Fruit fly (Drosophila melanogaster): ENCODE data around the gene CG6163.

CG6163 gene

DNA sequence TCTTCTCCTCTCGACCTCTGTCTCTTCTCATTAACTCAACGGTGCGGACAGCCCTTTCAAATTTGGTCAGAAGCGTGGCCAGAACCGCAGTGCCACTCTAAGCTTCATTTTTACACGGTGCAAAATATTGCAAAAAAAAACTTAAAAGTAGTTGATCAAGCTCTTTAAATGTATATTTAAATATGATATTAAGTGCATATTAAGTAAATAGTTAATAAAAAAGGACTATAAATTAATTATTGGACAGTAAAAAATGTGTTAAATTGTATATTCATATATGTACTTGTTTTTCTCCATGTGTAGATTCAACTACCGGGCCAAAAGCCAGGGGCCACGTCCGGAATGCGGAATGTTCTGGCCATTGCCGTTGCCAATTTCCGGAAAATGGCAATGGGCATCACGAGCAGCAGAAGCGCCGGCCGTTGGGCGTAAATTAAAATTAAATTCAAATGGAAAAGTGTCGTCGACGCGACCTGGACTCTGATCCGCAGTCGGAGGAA, 32.5 kb upstream of the CG6163 start, which contains the start of gene CG44362:
Gene CG44362 (plus strand): TSS at position 450 of the 500 bp plus-strand sequence.
- TF ChIP-seq Dif (GFP tag; optimal IDR thresholded peaks at IDR 0.05; ENCODE audit: partially characterized antibody) (no peak), rgr (GFP tag; optimal IDR thresholded peaks at IDR 0.05) (peak; percentile 11)

DNA sequence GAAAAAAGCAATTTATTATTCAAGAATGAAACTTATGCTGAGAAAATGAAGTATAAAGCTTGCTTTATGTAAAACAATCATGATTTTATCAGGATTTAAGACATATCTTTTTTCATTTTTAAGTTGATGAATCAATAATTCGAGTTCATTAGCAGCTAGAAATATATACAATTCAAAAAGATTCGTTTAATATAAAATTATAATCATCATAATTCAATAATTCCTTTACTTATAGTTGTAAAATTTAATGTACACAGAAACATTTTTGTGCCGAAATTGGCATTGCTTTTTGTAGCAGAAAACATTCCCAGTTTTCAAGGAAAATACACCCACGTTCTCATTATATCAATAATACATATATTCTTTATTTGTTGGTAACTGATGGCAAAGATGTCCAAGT, 29.7 kb upstream of the CG6163 start, which contains the start of gene CG11726:
Gene CG11726 (plus strand): TSS at position 301 of the 400 bp plus-strand sequence.
- TF ChIP-seq tai (GFP tag; optimal IDR thresholded peaks at IDR 0.05): no peak
- no peak for TF ChIP-seq brk (GFP tag; optimal IDR thresholded peaks at IDR 0.05)
- TF ChIP-seq Myc (optimal IDR thresholded peaks at IDR 0.05): no peak
- no peak for TF ChIP-seq woc (GFP tag; optimal IDR thresholded peaks at IDR 0.05)
- no peak for TF ChIP-seq pan (optimal IDR thresholded peaks at IDR 0.05)
- TF ChIP-seq Dif (GFP tag; optimal IDR thresholded peaks at IDR 0.05; ENCODE audit: partially characterized antibody): no peak
- no peak for TF ChIP-seq Hr83 (GFP tag; optimal IDR thresholded peaks at IDR 0.05; ENCODE audit: poor library complexity, severe bottlenecking)

- TF ChIP-seq rgr (GFP tag; optimal IDR thresholded peaks at IDR 0.05) (no peak), br (GFP tag; optimal IDR thresholded peaks at IDR 0.05) (no peak), foxo (GFP tag; optimal IDR thresholded peaks at IDR 0.05) (no peak), jim (GFP tag; optimal IDR thresholded peaks at IDR 0.05) (no peak), Mio (GFP tag; optimal IDR thresholded peaks at IDR 0.05) (no peak), brk (GFP tag; optimal IDR thresholded peaks at IDR 0.05) (no peak), Myc (optimal IDR thresholded peaks at IDR 0.05) (no peak), fru (GFP tag; optimal IDR thresholded peaks at IDR 0.05) (no peak), tai (GFP tag; optimal IDR thresholded peaks at IDR 0.05) (no peak), Hr78 (GFP tag; optimal IDR thresholded peaks at IDR 0.05) (no peak), Jra (GFP tag; optimal IDR thresholded peaks at IDR 0.05) (no peak), dl (GFP tag; optimal IDR thresholded peaks at IDR 0.05; ENCODE audit: insufficient read depth in 1 of 2, partially characterized antibody in 2 of 2) (no peak)
These were observed 29.1 kb upstream of the CG6163 start for dm6 chr3L:11393806-11394205.

DNA sequence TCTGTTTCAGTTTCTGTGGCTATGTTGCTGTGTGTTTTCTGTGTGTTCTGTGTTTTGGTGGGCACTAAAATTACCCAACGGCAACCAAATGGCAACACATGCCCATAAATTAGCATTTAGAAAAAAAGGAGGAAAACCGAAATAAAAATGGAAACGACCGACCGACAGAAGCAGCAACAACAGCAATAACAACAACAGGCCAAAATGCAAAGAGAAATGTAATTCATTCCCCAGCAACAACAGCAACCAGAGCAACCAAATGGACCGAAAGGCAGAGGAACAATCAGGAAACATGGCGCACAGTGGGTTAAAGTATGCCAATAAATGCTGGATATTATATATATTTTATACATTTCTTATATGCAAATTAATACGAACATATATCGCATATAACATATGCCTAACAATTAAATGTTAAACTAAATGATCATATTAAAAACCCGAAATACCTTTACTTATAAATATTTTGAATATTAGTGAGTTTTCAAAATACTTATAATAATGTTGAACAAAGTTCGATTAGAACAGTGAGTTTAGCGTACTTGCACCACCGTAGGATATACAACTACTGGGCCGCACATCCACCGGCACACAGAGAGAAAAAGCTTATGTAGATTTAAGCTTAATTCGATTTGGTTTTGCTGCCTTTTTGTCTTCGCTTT, 24.4 kb upstream of the CG6163 start:
- no peak for TF ChIP-seq CrebA (GFP tag; optimal IDR thresholded peaks at IDR 0.05; ENCODE audit: borderline replicate concordance)
- TF ChIP-seq Mio (GFP tag; optimal IDR thresholded peaks at IDR 0.05): no peak
- TF ChIP-seq GATAd (GFP tag; optimal IDR thresholded peaks at IDR 0.05): no peak
- TF ChIP-seq rgr (GFP tag; optimal IDR thresholded peaks at IDR 0.05): peak; percentile 66
- no peak for TF ChIP-seq tai (GFP tag; optimal IDR thresholded peaks at IDR 0.05)
- no peak for TF ChIP-seq Dif (GFP tag; optimal IDR thresholded peaks at IDR 0.05; ENCODE audit: partially characterized antibody)
- TF ChIP-seq CG9705 (GFP tag; optimal IDR thresholded peaks at IDR 0.05): peak; percentile 52
- peak; percentile 38 for TF ChIP-seq dmrt93B (GFP tag; optimal IDR thresholded peaks at IDR 0.05)
- TF ChIP-seq Jra (GFP tag; optimal IDR thresholded peaks at IDR 0.05): no peak
- TF ChIP-seq jim (GFP tag; optimal IDR thresholded peaks at IDR 0.05): no peak
- TF ChIP-seq CG32264 (GFP tag; optimal IDR thresholded peaks at IDR 0.05): no peak
- TF ChIP-seq Rel (GFP tag; optimal IDR thresholded peaks at IDR 0.05): peak; percentile 25
- peak; percentile 53 for TF ChIP-seq Rel (tag; optimal IDR thresholded peaks at IDR 0.05)
- TF ChIP-seq Myc (optimal IDR thresholded peaks at IDR 0.05): no peak
- no peak for TF ChIP-seq Hr78 (GFP tag; optimal IDR thresholded peaks at IDR 0.05)
- TF ChIP-seq dl (GFP tag; optimal IDR thresholded peaks at IDR 0.05; ENCODE audit: insufficient read depth in 1 of 2, partially characterized antibody in 2 of 2): no peak
- TF ChIP-seq Vsx2 (GFP tag; optimal IDR thresholded peaks at IDR 0.05; ENCODE audit: partially characterized antibody): no peak
- peak; percentile 74 for TF ChIP-seq h (GFP tag; optimal IDR thresholded peaks at IDR 0.05)
- TF ChIP-seq Sp1 (GFP tag; optimal IDR thresholded peaks at IDR 0.05): peak; percentile 86
- TF ChIP-seq usp (GFP tag; optimal IDR thresholded peaks at IDR 0.05): no peak
- TF ChIP-seq sage (GFP tag; optimal IDR thresholded peaks at IDR 0.05): peak; percentile 28
- TF ChIP-seq HLH106 (tag; optimal IDR thresholded peaks at IDR 0.05): peak; percentile 87
- peak; percentile 71 for TF ChIP-seq OdsH (GFP tag; optimal IDR thresholded peaks at IDR 0.05)
- TF ChIP-seq Hnf4 (GFP tag; optimal IDR thresholded peaks at IDR 0.05): peak; percentile 27
- no peak for TF ChIP-seq N (GFP tag; optimal IDR thresholded peaks at IDR 0.05)
- no peak for TF ChIP-seq Hr83 (GFP tag; optimal IDR thresholded peaks at IDR 0.05; ENCODE audit: poor library complexity, severe bottlenecking)
- TF ChIP-seq Dfd (GFP tag; optimal IDR thresholded peaks at IDR 0.05): no peak
- TF ChIP-seq ey (GFP tag; optimal IDR thresholded peaks at IDR 0.05): peak; percentile 54
- TF ChIP-seq woc (GFP tag; optimal IDR thresholded peaks at IDR 0.05): peak; percentile 68
- peak in 1 of 2 experiments; percentile 79 for TF ChIP-seq foxo (GFP tag; optimal IDR thresholded peaks at IDR 0.05)
- no peak for TF ChIP-seq dsf (GFP tag; optimal IDR thresholded peaks at IDR 0.05; ENCODE audit: borderline replicate concordance)
- TF ChIP-seq fru (GFP tag; optimal IDR thresholded peaks at IDR 0.05): peak; percentile 83
- peak; percentile 23 for TF ChIP-seq sv (GFP tag; optimal IDR thresholded peaks at IDR 0.05)
- peak; percentile 51 for TF ChIP-seq br (GFP tag; optimal IDR thresholded peaks at IDR 0.05)
- TF ChIP-seq pan (optimal IDR thresholded peaks at IDR 0.05): no peak
- peak; percentile 43 for TF ChIP-seq brk (GFP tag; optimal IDR thresholded peaks at IDR 0.05)
- TF ChIP-seq lola (GFP tag; optimal IDR thresholded peaks at IDR 0.05): no peak
- TF ChIP-seq Abd-B (GFP tag; optimal IDR thresholded peaks at IDR 0.05): no peak
- TF ChIP-seq psq (GFP tag; optimal IDR thresholded peaks at IDR 0.05): peak; percentile 75

All from whole organism, wandering third instar larva.